Fruit fly (Drosophila melanogaster) whole organism, wandering third instar larva: ENCODE measurements around the gene Ntf-2r.

Source experiments
- Abd-B ChIP-seq: fragments of >200 bp; optimal IDR thresholded peaks from 2 replicates; lab custom pipeline; 2017; ENCODE audit warnings: missing biosample characterization, missing genetic modification characterization
- Dfd ChIP-seq: fragments of >200 bp; optimal IDR thresholded peaks from 2 replicates; lab custom pipeline; 2017; ENCODE audit warnings: missing biosample characterization, missing genetic modification characterization
- br ChIP-seq: fragments of 200-800 bp; sonication (Bioruptor generic); optimal IDR thresholded peaks from 2 replicates; lab custom pipeline; 2016; ENCODE audit warnings: missing biosample characterization, missing genetic modification characterization
- dmrt93B ChIP-seq: fragments of 200-800 bp; sonication (Bioruptor generic); optimal IDR thresholded peaks from 2 replicates; lab custom pipeline; 2018; ENCODE audit warnings: missing biosample characterization, mild to moderate bottlenecking, missing genetic modification characterization
- lola ChIP-seq: fragments of >200 bp; optimal IDR thresholded peaks from 2 replicates; lab custom pipeline; 2017; ENCODE audit warnings: missing biosample characterization, missing genetic modification characterization
- pan ChIP-seq: fragments of >200 bp; optimal IDR thresholded peaks from 2 replicates; lab custom pipeline; 2017
- usp ChIP-seq: fragments of >200 bp; optimal IDR thresholded peaks from 2 replicates; lab custom pipeline; 2017; ENCODE audit warnings: missing biosample characterization, missing genetic modification characterization

- TF ChIP-seq pan (lab: Kevin White, UChicago) (no peak), br (no peak), dmrt93B (no peak), lola (no peak), Dfd (GFP tag; lab: Kevin White, UChicago) (no peak), usp (GFP tag; lab: Kevin White, UChicago) (no peak), Abd-B (no peak)
Observed at dm6 chr2L:18480326-18481028, 26.0 kb downstream of the Ntf-2r start.
